Worm (Caenorhabditis elegans): ENCODE results near the gene pola-1.

pola-1 gene

ce11 chrIII:11188132-11188531 lies 45.9 kb downstream of the pola-1 start:
- no peak for TF ChIP-seq unc-39 (tag; optimal IDR thresholded peaks at IDR 0.05)
- TF ChIP-seq elt-2 (tag; optimal IDR thresholded peaks at IDR 0.05), result peak; percentile 72
- TF ChIP-seq pqm-1 (tag; optimal IDR thresholded peaks at IDR 0.05), result peak; percentile 38
- peak; percentile 42 for TF ChIP-seq nfya-1 (tag; optimal IDR thresholded peaks at IDR 0.05; ENCODE audit: insufficient read depth)
- no peak for TF ChIP-seq tbx-2 (tag; optimal IDR thresholded peaks at IDR 0.05)

ce11 chrIII:11193251-11193650 lies 51.0 kb downstream of the pola-1 start:
- TF ChIP-seq pha-4 (tag; optimal IDR thresholded peaks at IDR 0.05), result no peak
- no peak for TF ChIP-seq jun-1 (tag; optimal IDR thresholded peaks at IDR 0.05)
- no peak for TF ChIP-seq fkh-2 (tag; optimal IDR thresholded peaks at IDR 0.05)
- TF ChIP-seq nhr-43 (tag; optimal IDR thresholded peaks at IDR 0.05; ENCODE audit: poor library complexity, severe bottlenecking), result no peak
- TF ChIP-seq nfya-1 (tag; optimal IDR thresholded peaks at IDR 0.05; ENCODE audit: insufficient read depth), result no peak
- no peak for TF ChIP-seq egl-5 (tag; optimal IDR thresholded peaks at IDR 0.05)
- peak; percentile 75 for TF ChIP-seq elt-2 (tag; optimal IDR thresholded peaks at IDR 0.05)
- TF ChIP-seq fkh-10 (GFP tag; optimal IDR thresholded peaks at IDR 0.05), result no peak

DNA sequence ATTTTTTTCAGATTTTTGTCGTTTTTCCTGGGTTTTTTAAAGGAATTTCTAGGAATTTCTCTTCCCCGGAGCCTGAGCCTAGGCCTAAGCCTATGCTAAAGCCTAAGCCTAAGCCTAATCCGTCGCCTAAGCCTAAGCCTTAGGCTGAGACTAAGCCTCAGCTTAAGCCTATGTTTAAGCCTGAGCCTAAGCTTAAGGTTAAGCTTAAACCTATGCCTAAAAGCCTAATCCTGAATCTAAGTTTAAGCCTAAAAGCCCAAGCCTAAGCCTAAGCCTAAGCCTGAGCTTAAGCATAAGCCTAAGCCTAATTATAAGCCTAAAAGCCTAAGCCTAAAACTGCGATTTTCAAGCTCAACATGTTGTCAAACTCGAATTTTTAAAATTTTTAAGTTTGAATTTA lies 51.9 kb downstream of the pola-1 start:
- TF ChIP-seq nhr-76 (tag; optimal IDR thresholded peaks at IDR 0.05) (no peak), nhr-28 (tag; optimal IDR thresholded peaks at IDR 0.05) (no peak), nhr-43 (tag; optimal IDR thresholded peaks at IDR 0.05; ENCODE audit: poor library complexity, severe bottlenecking) (no peak), fos-1 (tag; optimal IDR thresholded peaks at IDR 0.05) (no peak), nhr-77 (tag; optimal IDR thresholded peaks at IDR 0.05) (no peak), nhr-23 (tag; optimal IDR thresholded peaks at IDR 0.05) (no peak), zag-1 (tag; optimal IDR thresholded peaks at IDR 0.05) (no peak), lsy-12 (tag; optimal IDR thresholded peaks at IDR 0.05) (no peak), fkh-2 (tag; optimal IDR thresholded peaks at IDR 0.05) (no peak), ceh-9 (tag; optimal IDR thresholded peaks at IDR 0.05) (no peak), unc-62 (GFP tag; optimal IDR thresholded peaks at IDR 0.05) (no peak), nhr-12 (tag; optimal IDR thresholded peaks at IDR 0.05) (no peak), elt-2 (tag; optimal IDR thresholded peaks at IDR 0.05) (no peak), ZK546.5 (tag; optimal IDR thresholded peaks at IDR 0.05) (no peak)

DNA sequence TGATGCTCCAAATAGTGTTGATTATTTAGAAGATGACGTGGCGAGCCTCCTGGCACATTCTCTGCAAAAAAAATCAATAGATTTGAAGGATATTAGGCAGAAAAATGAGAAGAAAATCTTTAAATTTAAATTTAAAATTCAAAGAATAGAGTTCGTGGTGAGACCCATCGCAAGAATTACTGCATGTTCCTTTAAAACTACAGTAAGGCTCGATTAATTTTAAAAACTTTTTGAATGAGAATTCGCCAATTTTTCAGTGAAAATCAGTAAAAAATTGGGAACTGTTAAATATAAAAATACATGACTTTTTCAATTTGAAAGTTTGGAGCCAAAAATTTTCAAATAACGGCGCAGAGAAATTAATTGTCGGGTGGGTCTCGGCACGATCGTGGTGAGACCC lies 52.9 kb downstream of the pola-1 start, which contains the start of gene tra-1:
Gene tra-1 (minus strand): TSS at position 62 of the 400 bp plus-strand sequence.
- no peak for TF ChIP-seq ceh-9 (tag; optimal IDR thresholded peaks at IDR 0.05)

- TF ChIP-seq pha-4 (tag; optimal IDR thresholded peaks at IDR 0.05), result peak; percentile 12
- peak; percentile 89 for TF ChIP-seq elt-2 (tag; optimal IDR thresholded peaks at IDR 0.05)
- TF ChIP-seq ama-1 (optimal IDR thresholded peaks at IDR 0.05), result no peak
- TF ChIP-seq pqm-1 (tag; optimal IDR thresholded peaks at IDR 0.05), result peak; percentile 54
Measured at ce11 chrIII:11195553-11195952, 53.3 kb downstream of the pola-1 start.

- no peak for TF ChIP-seq ama-1 (optimal IDR thresholded peaks at IDR 0.05)
- TF ChIP-seq elt-2 (tag; optimal IDR thresholded peaks at IDR 0.05), result peak; percentile 89
- no peak for TF ChIP-seq lin-39 (tag; optimal IDR thresholded peaks at IDR 0.05)
- TF ChIP-seq nfya-1 (tag; optimal IDR thresholded peaks at IDR 0.05; ENCODE audit: insufficient read depth), result peak; percentile 0
- peak; percentile 4 for TF ChIP-seq pha-4 (tag; optimal IDR thresholded peaks at IDR 0.05)
- no peak for TF ChIP-seq nhr-12 (tag; optimal IDR thresholded peaks at IDR 0.05)
- peak; percentile 76 for TF ChIP-seq pqm-1 (tag; optimal IDR thresholded peaks at IDR 0.05)
Measured at ce11 chrIII:11197327-11197726, 55.1 kb downstream of the pola-1 start.

DNA sequence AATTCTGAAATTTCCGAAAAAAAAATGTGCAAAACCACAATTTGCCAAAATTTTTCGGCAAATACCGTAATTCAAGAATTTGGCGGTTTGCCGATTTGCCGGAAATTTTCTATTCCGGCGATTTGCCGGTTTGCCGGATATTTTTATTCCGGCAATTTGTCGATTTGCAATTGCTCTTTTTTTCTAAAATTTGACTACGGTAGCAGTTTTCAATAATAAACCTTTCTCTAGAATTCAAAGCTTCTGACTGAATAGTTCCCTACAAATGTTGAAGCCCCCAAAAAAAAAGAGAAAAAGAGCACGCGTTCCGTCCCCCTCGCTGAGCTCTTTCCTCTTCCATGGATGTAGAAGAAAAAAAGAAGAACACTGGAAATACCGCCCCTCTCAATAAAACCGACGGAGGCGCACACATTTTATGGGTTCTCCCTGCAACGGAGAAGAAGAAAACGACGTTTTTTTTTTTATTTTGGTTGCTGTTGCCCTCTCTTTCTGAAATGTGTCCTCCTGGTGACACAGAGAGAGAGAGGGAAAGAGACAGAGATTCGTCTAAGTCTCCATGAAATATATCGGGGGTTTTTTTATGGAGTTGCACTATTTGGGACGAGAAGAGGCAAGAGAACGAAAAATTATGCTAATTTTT lies 58.8 kb downstream of the pola-1 start:
- TF ChIP-seq nhr-28 (tag; optimal IDR thresholded peaks at IDR 0.05), result no peak
- TF ChIP-seq egl-5 (tag; optimal IDR thresholded peaks at IDR 0.05), result peak; percentile 75
- TF ChIP-seq egl-27 (tag; optimal IDR thresholded peaks at IDR 0.05), result no peak
- TF ChIP-seq fkh-10 (GFP tag; optimal IDR thresholded peaks at IDR 0.05), result no peak
- TF ChIP-seq hmg-11 (tag; optimal IDR thresholded peaks at IDR 0.05), result peak; percentile 59
- peak; percentile 54 for TF ChIP-seq lin-39 (tag; optimal IDR thresholded peaks at IDR 0.05)
- TF ChIP-seq nfya-1 (tag; optimal IDR thresholded peaks at IDR 0.05; ENCODE audit: insufficient read depth), result peak; percentile 61
- TF ChIP-seq elt-2 (tag; optimal IDR thresholded peaks at IDR 0.05), result no peak
- TF ChIP-seq unc-62 (GFP tag; optimal IDR thresholded peaks at IDR 0.05), result no peak

Measured in whole organism, L3 larva.